Worm (Caenorhabditis elegans): ENCODE measurements around the gene haf-2.

haf-2 gene

ce11 chrII:7323317-7323716, 32.9 kb downstream of the haf-2 start (continued):
- TF ChIP-seq efl-1 (optimal IDR thresholded peaks at IDR 0.05) (peak; percentile 16 to 41), efl-1 (GFP tag; optimal IDR thresholded peaks at IDR 0.05 in 1 of 2) (peak; percentile 0 to 2), pax-3 (tag; optimal IDR thresholded peaks at IDR 0.05) (no peak), nhr-237 (tag; optimal IDR thresholded peaks at IDR 0.05) (no peak)

- TF ChIP-seq pag-3 (tag; optimal IDR thresholded peaks at IDR 0.05; ENCODE audit: borderline replicate concordance, insufficient read depth) (no peak), zag-1 (tag; optimal IDR thresholded peaks at IDR 0.05) (no peak), zip-4 (GFP tag; optimal IDR thresholded peaks at IDR 0.05) (no peak), nhr-71 (tag; optimal IDR thresholded peaks at IDR 0.05) (no peak), fos-1 (tag; optimal IDR thresholded peaks at IDR 0.05) (no peak), irx-1 (tag; optimal IDR thresholded peaks at IDR 0.05) (no peak)
Measured at ce11 chrII:7319471-7319870, 36.8 kb downstream of the haf-2 start.

ce11 chrII:7317468-7317867, 38.8 kb downstream of the haf-2 start, which contains the start of gene F21D12.2:
TSS of gene F21D12.2 (plus strand) at chrII:7317768.
- TF ChIP-seq pqm-1 (tag; optimal IDR thresholded peaks at IDR 0.05) (no peak), fkh-8 (tag; optimal IDR thresholded peaks at IDR 0.05) (no peak), unc-130 (tag; optimal IDR thresholded peaks at IDR 0.05) (no peak), tlp-1 (tag; optimal IDR thresholded peaks at IDR 0.05) (no peak), aly-2 (tag; optimal IDR thresholded peaks at IDR 0.05) (no peak), F16B12.6 (tag; optimal IDR thresholded peaks at IDR 0.05) (no peak), ceh-90 (tag; optimal IDR thresholded peaks at IDR 0.05) (no peak), vab-15 (tag; optimal IDR thresholded peaks at IDR 0.05) (no peak), nhr-237 (tag; optimal IDR thresholded peaks at IDR 0.05) (no peak), irx-1 (tag; optimal IDR thresholded peaks at IDR 0.05) (no peak), lin-15B (tag; optimal IDR thresholded peaks at IDR 0.05) (no peak), ama-1 (optimal IDR thresholded peaks at IDR 0.05) (no peak)

ce11 chrII:7314083-7314482, 42.1 kb downstream of the haf-2 start, which contains the start of gene F45E12.6:
TSS of gene F45E12.6 (minus strand) at chrII:7314183.
- no peak for TF ChIP-seq hlh-4 (tag; optimal IDR thresholded peaks at IDR 0.05)
- no peak for TF ChIP-seq pqm-1 (tag; optimal IDR thresholded peaks at IDR 0.05)
- no peak for TF ChIP-seq nhr-20 (tag; optimal IDR thresholded peaks at IDR 0.05)
- no peak for TF ChIP-seq zag-1 (tag; optimal IDR thresholded peaks at IDR 0.05)
- TF ChIP-seq hlh-17 (GFP tag; optimal IDR thresholded peaks at IDR 0.05; ENCODE audit: borderline replicate concordance): no peak
- TF ChIP-seq elt-2 (tag; optimal IDR thresholded peaks at IDR 0.05): no peak
- no peak for TF ChIP-seq efl-3 (GFP tag; optimal IDR thresholded peaks at IDR 0.05)
- TF ChIP-seq fos-1 (tag; optimal IDR thresholded peaks at IDR 0.05): no peak
- TF ChIP-seq ztf-4 (tag; optimal IDR thresholded peaks at IDR 0.05): no peak
- TF ChIP-seq jun-1 (tag; optimal IDR thresholded peaks at IDR 0.05): no peak
- no peak for TF ChIP-seq ztf-11 (tag; optimal IDR thresholded peaks at IDR 0.05)
- no peak for TF ChIP-seq hpl-2 (GFP tag; optimal IDR thresholded peaks at IDR 0.05)
- no peak for TF ChIP-seq unc-130 (tag; optimal IDR thresholded peaks at IDR 0.05)
- TF ChIP-seq xbp-1 (tag; optimal IDR thresholded peaks at IDR 0.05): no peak
- TF ChIP-seq aly-2 (tag; optimal IDR thresholded peaks at IDR 0.05): no peak
- TF ChIP-seq sptf-1 (tag; optimal IDR thresholded peaks at IDR 0.05): no peak
- TF ChIP-seq unc-30 (tag; optimal IDR thresholded peaks at IDR 0.05): no peak
- no peak for TF ChIP-seq pax-3 (tag; optimal IDR thresholded peaks at IDR 0.05)
- no peak for TF ChIP-seq mdl-1 (tag; optimal IDR thresholded peaks at IDR 0.05)

- TF ChIP-seq fkh-4 (tag; optimal IDR thresholded peaks at IDR 0.05; ENCODE audit: borderline replicate concordance) (no peak), lsy-2 (tag; optimal IDR thresholded peaks at IDR 0.05) (peak in 1 of 2 experiments; percentile 56), fos-1 (tag; optimal IDR thresholded peaks at IDR 0.05) (no peak), efl-1 (optimal IDR thresholded peaks at IDR 0.05) (peak; percentile 34 to 42), efl-1 (GFP tag; optimal IDR thresholded peaks at IDR 0.05 in 1 of 2) (peak; percentile 32 to 53), aly-2 (tag; optimal IDR thresholded peaks at IDR 0.05) (no peak), dpl-1 (GFP tag; optimal IDR thresholded peaks at IDR 0.05) (peak in 2 of 3 experiments; percentile 12 to 29), blmp-1 (tag; optimal IDR thresholded peaks at IDR 0.05) (peak; percentile 18), F16B12.6 (tag; optimal IDR thresholded peaks at IDR 0.05) (peak; percentile 77), mep-1 (tag; optimal IDR thresholded peaks at IDR 0.05) (peak; percentile 27), lin-35 (GFP tag; optimal IDR thresholded peaks at IDR 0.05) (peak; percentile 20 to 54), C04F5.9 (tag; optimal IDR thresholded peaks at IDR 0.05) (no peak)
Measured at ce11 chrII:7310023-7310422, 46.2 kb downstream of the haf-2 start, which contains the start of the genes F45E12.5 and cnep-1. TSS of gene F45E12.5 (minus strand) at chrII:7310115. TSS of gene cnep-1 (plus strand) at chrII:7310348.

All from whole organism, L1 larva.